Worm (Caenorhabditis elegans): ENCODE measurements around the gene K06H6.1.

K06H6.1 gene

ce11 chrV:600231-600630 lies 12.3 kb downstream of the K06H6.1 start, which contains the start of gene nhr-251:
Gene nhr-251, plus strand, starts transcription at chrV:600531.
- TF ChIP-seq lir-1 (GFP tag; conservative IDR thresholded peaks at IDR 0.05) (no peak), nhr-179 (tag; optimal IDR thresholded peaks at IDR 0.05) (no peak), madf-6 (GFP tag; IDR thresholded peaks at IDR 0.05) (no peak), aptf-3 (GFP tag; IDR thresholded peaks at IDR 0.05) (no peak), xnd-1 (tag; optimal IDR thresholded peaks at IDR 0.05) (no peak), sea-2 (GFP tag; IDR thresholded peaks at IDR 0.05) (no peak), snpc-1.3 (tag; optimal IDR thresholded peaks at IDR 0.05; ENCODE audit: insufficient read depth) (no peak), K11D2.4 (GFP tag; IDR thresholded peaks at IDR 0.05) (no peak), dpl-1 (GFP tag; optimal IDR thresholded peaks at IDR 0.05) (no peak), F23B12.7 (tag; optimal IDR thresholded peaks at IDR 0.05; ENCODE audit: insufficient read depth) (no peak), attf-3 (GFP tag; conservative IDR thresholded peaks at IDR 0.05) (no peak)

ce11 chrV:604105-604504 lies 16.2 kb downstream of the K06H6.1 start, which contains the start of gene srlf-37:
Gene srlf-37, minus strand, starts transcription at chrV:604205.
- TF ChIP-seq ztf-6 (GFP tag; IDR thresholded peaks at IDR 0.05): no peak
- TF ChIP-seq akir-1 (GFP tag; optimal IDR thresholded peaks at IDR 0.05): no peak
- TF ChIP-seq cebp-2 (GFP tag; IDR thresholded peaks at IDR 0.05): no peak
- TF ChIP-seq hmg-20 (GFP tag; IDR thresholded peaks at IDR 0.05): no peak
- no peak for TF ChIP-seq ceh-40 (GFP tag; IDR thresholded peaks at IDR 0.05)
- no peak for TF ChIP-seq F49E8.2 (tag; optimal IDR thresholded peaks at IDR 0.05; ENCODE audit: insufficient read depth)
- no peak for TF ChIP-seq F22D6.2 (tag; optimal IDR thresholded peaks at IDR 0.05)
- no peak for TF ChIP-seq Y79H2A.3 (GFP tag; conservative IDR thresholded peaks at IDR 0.05)
- TF ChIP-seq ztf-25 (GFP tag; IDR thresholded peaks at IDR 0.05): no peak
- TF ChIP-seq bed-2 (GFP tag; IDR thresholded peaks at IDR 0.05): no peak
- TF ChIP-seq zim-3 (tag; optimal IDR thresholded peaks at IDR 0.05): no peak
- TF ChIP-seq mes-4 (tag; optimal IDR thresholded peaks at IDR 0.05): no peak
- TF ChIP-seq madf-6 (GFP tag; IDR thresholded peaks at IDR 0.05): no peak
- TF ChIP-seq zfh-2 (GFP tag; conservative IDR thresholded peaks at IDR 0.05): no peak
- TF ChIP-seq let-526 (GFP tag; IDR thresholded peaks at IDR 0.05): no peak
- TF ChIP-seq nhr-120 (GFP tag; IDR thresholded peaks at IDR 0.05): no peak
- no peak for TF ChIP-seq ccch-3 (GFP tag; optimal IDR thresholded peaks at IDR 0.05)

- TF ChIP-seq pbrm-1 (GFP tag; IDR thresholded peaks at IDR 0.05) (no peak), nhr-90 (tag; optimal IDR thresholded peaks at IDR 0.05) (no peak), ztf-3 (GFP tag; optimal IDR thresholded peaks at IDR 0.05) (no peak), Y53F4B.3 (GFP tag; IDR thresholded peaks at IDR 0.05) (no peak), efl-1 (GFP tag; optimal IDR thresholded peaks at IDR 0.05) (no peak), unc-62 (GFP tag; optimal IDR thresholded peaks at IDR 0.05) (no peak), aptf-2 (GFP tag; conservative IDR thresholded peaks at IDR 0.05) (no peak), pha-4 (tag; optimal IDR thresholded peaks at IDR 0.05) (no peak), chd-7 (tag; optimal IDR thresholded peaks at IDR 0.05) (no peak), rcor-1 (GFP tag; IDR thresholded peaks at IDR 0.05) (no peak), F33H1.4 (GFP tag; IDR thresholded peaks at IDR 0.05) (no peak), sdz-38 (tag; optimal IDR thresholded peaks at IDR 0.05) (no peak), lsl-1 (GFP tag; optimal IDR thresholded peaks at IDR 0.05) (no peak), F37B4.10 (GFP tag; IDR thresholded peaks at IDR 0.05) (no peak), lag-1 (GFP tag; IDR thresholded peaks at IDR 0.05) (no peak), cebp-2 (GFP tag; IDR thresholded peaks at IDR 0.05) (no peak), aptf-3 (GFP tag; IDR thresholded peaks at IDR 0.05) (no peak), ceh-91 (GFP tag; IDR thresholded peaks at IDR 0.05) (no peak), dpl-1 (GFP tag; optimal IDR thresholded peaks at IDR 0.05) (no peak), B0019.2 (GFP tag; conservative IDR thresholded peaks at IDR 0.05) (no peak)
Measured at ce11 chrV:608844-609243, 20.9 kb downstream of the K06H6.1 start, which contains the start of gene srw-109. Gene srw-109, minus strand, starts transcription at chrV:608944.

All from whole organism, young adult.